Fruit fly (Drosophila melanogaster) whole organism, embryonic: ENCODE data around the gene CG6015.

Experiments used
- B-H2 ChIP-seq: fragments of 200-800 bp; sonication (Bioruptor generic); optimal IDR thresholded peaks from 2 replicates; lab custom pipeline; 2018; ENCODE audit warnings: missing biosample characterization, mild to moderate bottlenecking, missing genetic modification characterization
- Bgb ChIP-seq: fragments of 200-800 bp; sonication (Bioruptor generic); IDR thresholded peaks from 2 replicates; pipeline ENCODE4 v1.3.6; 2022; ENCODE audit warnings: missing biosample characterization, missing genetic modification characterization; ENCODE audit not compliant: partially characterized antibody
- CG1024 ChIP-seq: fragments of 200-800 bp; sonication (Bioruptor generic); IDR thresholded peaks from 2 replicates; pipeline ENCODE4 v1.3.6; 2022; ENCODE audit warnings: missing biosample characterization, missing genetic modification characterization
- CG1233 ChIP-seq: fragments of 200-800 bp; sonication (Bioruptor generic); optimal IDR thresholded peaks from 4 replicates; lab custom pipeline; 2018; ENCODE audit warnings: missing biosample characterization, mild to moderate bottlenecking, missing genetic modification characterization
- CG12391 ChIP-seq: fragments of 200-800 bp; sonication (Bioruptor generic); optimal IDR thresholded peaks from 3 replicates; lab custom pipeline; 2018; ENCODE audit warnings: missing biosample characterization, mild to moderate bottlenecking, missing genetic modification characterization, moderate library complexity
- CG12942 ChIP-seq: fragments of 200-800 bp; sonication (Bioruptor generic); optimal IDR thresholded peaks from 3 replicates; lab custom pipeline; 2016; ENCODE audit warnings: missing biosample characterization, missing genetic modification characterization
- CG13775 ChIP-seq: fragments of 200-800 bp; sonication (Bioruptor generic); optimal IDR thresholded peaks from 3 replicates; lab custom pipeline; 2017; ENCODE audit warnings: missing biosample characterization, mild to moderate bottlenecking, missing genetic modification characterization
- CG14667 ChIP-seq: fragments of 200-800 bp; sonication (Bioruptor generic); IDR thresholded peaks from 2 replicates; pipeline ENCODE4 v1.3.6; 2022; ENCODE audit warnings: missing biosample characterization, missing genetic modification characterization
- CG17385 ChIP-seq: fragments of 200-800 bp; sonication (Bioruptor generic); optimal IDR thresholded peaks from 3 replicates; lab custom pipeline; 2018; ENCODE audit warnings: missing biosample characterization, mild to moderate bottlenecking, missing genetic modification characterization
- CG17829 ChIP-seq: fragments of 200-800 bp; optimal IDR thresholded peaks from 2 replicates; lab custom pipeline; 2019; ENCODE audit warnings: missing biosample characterization, mild to moderate bottlenecking, missing genetic modification characterization, moderate library complexity
- CG18262 ChIP-seq: fragments of 200-800 bp; optimal IDR thresholded peaks from 3 replicates; lab custom pipeline; 2019; ENCODE audit warnings: missing biosample characterization, mild to moderate bottlenecking, missing genetic modification characterization, moderate library complexity
- CG18619 ChIP-seq: fragments of 200-800 bp; sonication (Bioruptor generic); optimal IDR thresholded peaks from 3 replicates; lab custom pipeline; 2017; ENCODE audit warnings: missing biosample characterization, mild to moderate bottlenecking, missing genetic modification characterization
- CG18764 ChIP-seq: fragments of 200-800 bp; sonication (Bioruptor generic); optimal IDR thresholded peaks from 3 replicates; lab custom pipeline; 2016; ENCODE audit warnings: missing biosample characterization, missing genetic modification characterization
- CG2889 ChIP-seq: fragments of 200-800 bp; sonication (Bioruptor generic); IDR thresholded peaks from 3 replicates; pipeline ENCODE4 v1.3.6; 2022; ENCODE audit warnings: missing biosample characterization, missing genetic modification characterization
- CG3163 ChIP-seq: fragments of 200-800 bp; sonication (Bioruptor generic); optimal IDR thresholded peaks from 3 replicates; lab custom pipeline; 2016; ENCODE audit warnings: missing biosample characterization, missing genetic modification characterization
- CG34376 ChIP-seq: fragments of 200-800 bp; sonication (Bioruptor generic); optimal IDR thresholded peaks from 2 replicates; lab custom pipeline; 2018; ENCODE audit warnings: missing biosample characterization, mild to moderate bottlenecking, missing genetic modification characterization
- CG3847 ChIP-seq: fragments of 200-800 bp; sonication (Bioruptor generic); IDR thresholded peaks from 2 replicates; pipeline ENCODE4 v1.3.6; 2022; ENCODE audit warnings: missing biosample characterization, missing genetic modification characterization
- CG4404 ChIP-seq: fragments of 200-800 bp; sonication (Bioruptor generic); IDR thresholded peaks from 2 replicates; pipeline ENCODE4 v1.3.6; 2022; ENCODE audit warnings: missing biosample characterization, missing genetic modification characterization
- CG4424 ChIP-seq: fragments of 200-800 bp; sonication (Bioruptor generic); optimal IDR thresholded peaks from 3 replicates; lab custom pipeline; 2016; ENCODE audit warnings: missing biosample characterization, missing genetic modification characterization
- CG4730 ChIP-seq: fragments of 200-800 bp; sonication (Bioruptor generic); IDR thresholded peaks from 2 replicates; pipeline ENCODE4 v1.3.6; 2022; ENCODE audit warnings: missing biosample characterization, missing genetic modification characterization
- CG5245 ChIP-seq: fragments of 200-800 bp; sonication (Bioruptor generic); optimal IDR thresholded peaks from 3 replicates; lab custom pipeline; 2016; ENCODE audit warnings: missing biosample characterization, missing genetic modification characterization
- CG8290 ChIP-seq, 3 experiments: fragments of 200-800 bp; sonication (Bioruptor generic); optimal IDR thresholded peaks; 2 replicates each; lab custom pipeline; 2016 to 2019; ENCODE audit warnings: missing biosample characterization in 3 of 3, missing genetic modification characterization in 3 of 3, mild to moderate bottlenecking in 2 of 3, moderate library complexity in 1 of 3
- CrebB ChIP-seq: fragments of 200-800 bp; sonication (Bioruptor generic); optimal IDR thresholded peaks from 3 replicates; lab custom pipeline; 2018; ENCODE audit warnings: missing biosample characterization, mild to moderate bottlenecking, missing genetic modification characterization
- Doc2 ChIP-seq: fragments of 200-800 bp; sonication (Bioruptor generic); IDR thresholded peaks from 2 replicates; pipeline ENCODE4 v1.3.6; 2022; ENCODE audit warnings: missing biosample characterization, missing genetic modification characterization
- E2f2 ChIP-seq: fragments of 200-800 bp; sonication (Bioruptor generic); IDR thresholded peaks from 2 replicates; pipeline ENCODE4 v1.3.6; 2022; ENCODE audit warnings: missing biosample characterization, missing genetic modification characterization
- Gsc ChIP-seq: fragments of 200-800 bp; sonication (Bioruptor generic); IDR thresholded peaks from 2 replicates; pipeline ENCODE4 v1.3.6; 2022; ENCODE audit warnings: missing biosample characterization, missing genetic modification characterization
- HLH3B ChIP-seq: fragments of 200-800 bp; sonication (Bioruptor generic); IDR thresholded peaks from 2 replicates; pipeline ENCODE4 v1.3.6; 2022; ENCODE audit warnings: missing biosample characterization, missing genetic modification characterization
- Hand ChIP-seq: fragments of 200-800 bp; sonication (Bioruptor generic); optimal IDR thresholded peaks from 2 replicates; lab custom pipeline; 2017; ENCODE audit warnings: mild to moderate bottlenecking, missing biosample characterization, missing genetic modification reagents, missing genetic modification characterization
- Hsf ChIP-seq: fragments of 200-800 bp; sonication (Bioruptor generic); optimal IDR thresholded peaks from 3 replicates; lab custom pipeline; 2016; ENCODE audit warnings: missing biosample characterization, missing genetic modification characterization
- Kr ChIP-seq: fragments of 200-800 bp; sonication (Bioruptor generic); optimal IDR thresholded peaks from 2 replicates; lab custom pipeline; 2017; ENCODE audit warnings: missing biosample characterization, mild to moderate bottlenecking, missing genetic modification characterization
- Pdp1 ChIP-seq, 2 experiments: fragments of 200-800 bp; sonication (Bioruptor generic); optimal IDR thresholded peaks; 3 replicates each; lab custom pipeline; 2016; ENCODE audit warnings: missing biosample characterization in 2 of 2, missing genetic modification characterization in 2 of 2, mild to moderate bottlenecking in 1 of 2, moderate library complexity in 1 of 2
- Poxn ChIP-seq: fragments of 200-800 bp; sonication (Bioruptor generic); IDR thresholded peaks from 2 replicates; pipeline ENCODE4 v1.3.6; 2022; ENCODE audit warnings: missing biosample characterization, missing genetic modification characterization
- aop ChIP-seq: fragments of 200-800 bp; sonication (Bioruptor generic); IDR thresholded peaks from 2 replicates; pipeline ENCODE4 v1.3.6; 2022; ENCODE audit warnings: missing biosample characterization, missing genetic modification characterization
- ato ChIP-seq: fragments of 200-800 bp; sonication (Bioruptor generic); IDR thresholded peaks from 2 replicates; pipeline ENCODE4 v1.3.6; 2022; ENCODE audit warnings: missing biosample characterization, missing genetic modification characterization; ENCODE audit not compliant: partially characterized antibody
- bab2 ChIP-seq: fragments of 200-800 bp; sonication (Bioruptor generic); optimal IDR thresholded peaks from 2 replicates; lab custom pipeline; 2016; ENCODE audit warnings: missing biosample characterization, missing genetic modification characterization
- cato ChIP-seq: fragments of 200-800 bp; sonication (Bioruptor generic); optimal IDR thresholded peaks from 2 replicates; lab custom pipeline; 2016; ENCODE audit warnings: missing biosample characterization, missing genetic modification characterization, borderline replicate concordance
- caup ChIP-seq: fragments of 200-800 bp; sonication (Bioruptor generic); optimal IDR thresholded peaks from 3 replicates; lab custom pipeline; 2017; ENCODE audit warnings: missing biosample characterization, mild to moderate bottlenecking, missing genetic modification characterization, moderate library complexity; ENCODE audit not compliant: severe bottlenecking
- dmrt11E ChIP-seq: fragments of 200-800 bp; sonication (Bioruptor generic); optimal IDR thresholded peaks from 3 replicates; lab custom pipeline; 2018; ENCODE audit warnings: missing biosample characterization, mild to moderate bottlenecking, missing genetic modification characterization, moderate library complexity
- fd3F ChIP-seq: fragments of 200-800 bp; sonication (Bioruptor generic); optimal IDR thresholded peaks from 2 replicates; lab custom pipeline; 2018; ENCODE audit warnings: missing biosample characterization, mild to moderate bottlenecking, missing genetic modification characterization, moderate library complexity
- jumu ChIP-seq: fragments of 200-800 bp; sonication (Bioruptor generic); optimal IDR thresholded peaks from 3 replicates; lab custom pipeline; 2016; ENCODE audit warnings: missing biosample characterization, missing genetic modification characterization
- klu ChIP-seq: fragments of 200-800 bp; sonication (Bioruptor generic); IDR thresholded peaks from 2 replicates; pipeline ENCODE4 v1.3.6; 2022; ENCODE audit warnings: missing biosample characterization, missing genetic modification characterization
- lbe ChIP-seq: fragments of 200-800 bp; sonication (Bioruptor generic); optimal IDR thresholded peaks from 2 replicates; lab custom pipeline; 2016; ENCODE audit warnings: missing biosample characterization, mild to moderate bottlenecking, missing genetic modification characterization
- lola ChIP-seq, 3 experiments: fragments of >200 bp in 2 of 3; fragments of 200-800 bp in 1 of 3; sonication (Bioruptor generic) in 1 of 3; optimal IDR thresholded peaks; 2 replicates each; lab custom pipeline; 2017 to 2019; ENCODE audit warnings: missing biosample characterization in 3 of 3, missing genetic modification characterization in 3 of 3, mild to moderate bottlenecking in 1 of 3, moderate library complexity in 1 of 3
- phol ChIP-seq: fragments of 200-800 bp; sonication (Bioruptor generic); optimal IDR thresholded peaks from 3 replicates; lab custom pipeline; 2018; ENCODE audit warnings: missing biosample characterization, mild to moderate bottlenecking, missing genetic modification characterization, moderate library complexity
- ranshi ChIP-seq: fragments of 200-800 bp; sonication (Bioruptor generic); IDR thresholded peaks from 2 replicates; pipeline ENCODE4 v1.3.6; 2022; ENCODE audit warnings: missing biosample characterization, missing genetic modification characterization
- sens ChIP-seq: fragments of 200-800 bp; sonication (Bioruptor generic); peaks from one replicate; lab custom pipeline; 2016; ENCODE audit warnings: missing biosample characterization, missing genetic modification characterization
- tap ChIP-seq: fragments of 200-800 bp; optimal IDR thresholded peaks from 3 replicates; lab custom pipeline; 2019; ENCODE audit warnings: missing biosample characterization, mild to moderate bottlenecking, missing genetic modification characterization, moderate library complexity
- tin ChIP-seq: fragments of 200-800 bp; sonication (Bioruptor generic); optimal IDR thresholded peaks from 3 replicates; lab custom pipeline; 2016; ENCODE audit warnings: missing biosample characterization, missing genetic modification characterization
- unc-4 ChIP-seq: fragments of 200-800 bp; sonication (Bioruptor generic); IDR thresholded peaks from 2 replicates; pipeline ENCODE4 v1.3.6; 2022; ENCODE audit warnings: missing biosample characterization, missing genetic modification characterization; ENCODE audit not compliant: partially characterized antibody
- wek ChIP-seq: fragments of 200-800 bp; sonication (Bioruptor generic); optimal IDR thresholded peaks from 3 replicates; lab custom pipeline; 2018; ENCODE audit warnings: missing biosample characterization, mild to moderate bottlenecking, missing genetic modification characterization, moderate library complexity

The CG6015 gene

dm6 chr3R:22039480-22039879 is 5.4 kb upstream of the CG6015 start (continued):
- peak; percentile 25 for TF ChIP-seq CG12942 (GFP tag; lab: Kevin White, UChicago)
- no peak for TF ChIP-seq Kr (GFP tag; lab: Kevin White, UChicago)
- no peak for TF ChIP-seq tap (tag; lab: Kevin White, UChicago)
- TF ChIP-seq Pdp1 (GFP tag; optimal IDR thresholded peaks at IDR 0.05; lab: Kevin White, UChicago), result peak in 1 of 2 experiments; percentile 40
- peak; percentile 82 for TF ChIP-seq HLH3B (GFP tag; lab: Robert Waterston, UW)
- TF ChIP-seq CG13775 (GFP tag; lab: Kevin White, UChicago), result peak; percentile 29
- no peak for TF ChIP-seq CG8290 (GFP tag; optimal IDR thresholded peaks at IDR 0.05; lab: Kevin White, UChicago)
- no peak for TF ChIP-seq CG8290 (tag; optimal IDR thresholded peaks at IDR 0.05; lab: Kevin White, UChicago)
- no peak for TF ChIP-seq CG3163 (GFP tag; lab: Kevin White, UChicago)
- no peak for TF ChIP-seq B-H2 (GFP tag; lab: Kevin White, UChicago)
- TF ChIP-seq tin (GFP tag; lab: Kevin White, UChicago), result no peak
- peak; percentile 11 for TF ChIP-seq dmrt11E (tag; lab: Kevin White, UChicago)
- TF ChIP-seq Hsf (GFP tag; lab: Kevin White, UChicago), result peak; percentile 45
- no peak for TF ChIP-seq lbe (GFP tag; lab: Kevin White, UChicago)
- no peak for TF ChIP-seq Bgb
- peak; percentile 44 for TF ChIP-seq CG4424 (GFP tag; lab: Kevin White, UChicago)
- peak; percentile 44 for TF ChIP-seq CG17385 (GFP tag; lab: Kevin White, UChicago)
- no peak for TF ChIP-seq CG18619
- TF ChIP-seq CG18262 (tag; lab: Kevin White, UChicago), result peak; percentile 55
- peak; percentile 8 for TF ChIP-seq bab2 (GFP tag; lab: Kevin White, UChicago)
- TF ChIP-seq Doc2 (GFP tag; lab: Robert Waterston, UW), result no peak
- TF ChIP-seq CG1024, result peak; percentile 47; the same call in 1 of the 2 replicates
- TF ChIP-seq CG14667, result peak; percentile 36; the same call in 1 of the 2 replicates
- TF ChIP-seq ato (GFP tag; lab: Robert Waterston, UW), result no peak
- no peak for TF ChIP-seq CG34376 (GFP tag; lab: Kevin White, UChicago)
- TF ChIP-seq E2f2 (GFP tag; lab: Robert Waterston, UW), result peak; percentile 52; the same call in 1 of the 2 replicates
- no peak for TF ChIP-seq Gsc
- no peak for TF ChIP-seq aop (GFP tag; lab: Robert Waterston, UW)
- TF ChIP-seq CrebB, result no peak
- peak; percentile 49 for TF ChIP-seq CG4404 (GFP tag; lab: Robert Waterston, UW)
- peak; percentile 33 for TF ChIP-seq CG17829 (tag; lab: Kevin White, UChicago)
- TF ChIP-seq wek (GFP tag; lab: Kevin White, UChicago), result no peak
- no peak for TF ChIP-seq cato (GFP tag; lab: Kevin White, UChicago)
- no peak for TF ChIP-seq CG18764 (GFP tag; lab: Kevin White, UChicago)
- TF ChIP-seq sens, result peak; percentile 93
- TF ChIP-seq ranshi (GFP tag; lab: Robert Waterston, UW), result peak; percentile 63
- peak; percentile 54 for TF ChIP-seq CG4730 (GFP tag; lab: Robert Waterston, UW)
- no peak for TF ChIP-seq Hand (GFP tag; lab: Kevin White, UChicago)
- peak; percentile 15 for TF ChIP-seq CG5245 (GFP tag; lab: Kevin White, UChicago)
- peak; percentile 34; the same call in 1 of the 2 replicates for TF ChIP-seq CG3847 (GFP tag; lab: Robert Waterston, UW)
- peak; percentile 61 for TF ChIP-seq CG12391
- no peak for TF ChIP-seq Poxn
- TF ChIP-seq CG1233 (GFP tag; lab: Kevin White, UChicago), result peak; percentile 24
- TF ChIP-seq klu, result no peak
- no peak for TF ChIP-seq unc-4 (GFP tag; lab: Robert Waterston, UW)
- no peak for TF ChIP-seq caup (GFP tag; lab: Kevin White, UChicago)
- peak in 1 of 3 experiments; percentile 12 for TF ChIP-seq lola (GFP tag; optimal IDR thresholded peaks at IDR 0.05; lab: Kevin White, UChicago)
- TF ChIP-seq fd3F, result no peak
- TF ChIP-seq CG2889 (GFP tag; lab: Robert Waterston, UW), result no peak
- TF ChIP-seq jumu (GFP tag; lab: Kevin White, UChicago), result peak; percentile 10
- TF ChIP-seq phol (tag; lab: Kevin White, UChicago), result peak; percentile 39
